Worm (Caenorhabditis elegans): Measurements from ENCODE around the gene F42C5.6.

The F42C5.6 gene

DNA sequence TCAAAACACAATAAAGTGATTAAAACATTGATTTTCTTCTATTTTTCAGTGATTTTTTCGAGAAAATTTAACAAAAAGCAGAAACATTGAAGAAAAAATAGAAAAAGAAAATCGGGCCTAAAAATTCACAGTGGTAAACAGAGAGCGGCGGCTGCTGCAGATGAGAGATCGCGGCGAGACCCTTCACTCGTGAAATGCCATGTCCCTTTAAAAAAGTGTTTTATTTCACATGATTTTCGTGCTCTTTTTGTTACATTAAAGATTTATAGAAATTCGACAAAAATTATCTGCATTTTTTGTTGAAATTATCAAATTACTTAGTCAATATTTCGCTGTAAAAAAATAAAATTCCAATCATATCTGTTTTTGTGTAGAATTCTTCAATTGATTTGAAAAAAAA is 5.1 kb upstream of the F42C5.6 start:
- TF ChIP-seq ztf-26 (tag; optimal IDR thresholded peaks at IDR 0.05) (peak; percentile 40), F22D6.2 (tag; optimal IDR thresholded peaks at IDR 0.05) (no peak), nhr-90 (tag; optimal IDR thresholded peaks at IDR 0.05) (no peak), snpc-1.1 (tag; optimal IDR thresholded peaks at IDR 0.05; ENCODE audit: insufficient read depth) (peak; percentile 52), ztf-25 (GFP tag; IDR thresholded peaks at IDR 0.05) (no peak), madf-3 (GFP tag; IDR thresholded peaks at IDR 0.05) (no peak), dpff-1 (tag; optimal IDR thresholded peaks at IDR 0.05) (no peak), egl-18 (GFP tag; IDR thresholded peaks at IDR 0.05) (no peak), F10E7.11 (tag; optimal IDR thresholded peaks at IDR 0.05) (no peak), T07F8.4 (tag; optimal IDR thresholded peaks at IDR 0.05) (no peak), bed-2 (GFP tag; IDR thresholded peaks at IDR 0.05) (no peak), cebp-2 (GFP tag; IDR thresholded peaks at IDR 0.05) (no peak), aptf-2 (GFP tag; conservative IDR thresholded peaks at IDR 0.05) (no peak), tbp1 (GFP tag; optimal IDR thresholded peaks at IDR 0.05) (peak; percentile 49), B0035.1 (tag; optimal IDR thresholded peaks at IDR 0.05) (no peak), madf-10 (tag; optimal IDR thresholded peaks at IDR 0.05) (peak; percentile 8), fkh-3 (tag; optimal IDR thresholded peaks at IDR 0.05) (no peak), tbx-9 (tag; optimal IDR thresholded peaks at IDR 0.05; ENCODE audit: borderline replicate concordance) (no peak), mxl-1 (tag; optimal IDR thresholded peaks at IDR 0.05) (no peak), akir-1 (GFP tag; optimal IDR thresholded peaks at IDR 0.05) (no peak), D2030.7 (GFP tag; IDR thresholded peaks at IDR 0.05) (no peak), nhr-27 (tag; optimal IDR thresholded peaks at IDR 0.05) (no peak), B0261.1 (tag; optimal IDR thresholded peaks at IDR 0.05) (no peak), mcd-1 (GFP tag; IDR thresholded peaks at IDR 0.05) (peak; percentile 42; the same call in 1 of the 2 replicates), unc-62 (GFP tag; optimal IDR thresholded peaks at IDR 0.05) (no peak), ama-1 (optimal IDR thresholded peaks at IDR 0.05) (no peak), ama-1 (GFP tag; optimal IDR thresholded peaks at IDR 0.05) (no peak), B0019.2 (GFP tag; conservative IDR thresholded peaks at IDR 0.05) (no peak), attf-6 (GFP tag; IDR thresholded peaks at IDR 0.05) (no peak), F57C9.4 (tag; optimal IDR thresholded peaks at IDR 0.05) (no peak), B0336.3 (GFP tag; IDR thresholded peaks at IDR 0.05) (no peak), F39B2.1 (GFP tag; IDR thresholded peaks at IDR 0.05) (no peak), lin-26 (GFP tag; IDR thresholded peaks at IDR 0.05) (no peak), dox-1 (GFP tag; IDR thresholded peaks at IDR 0.05) (no peak), dpl-1 (GFP tag; optimal IDR thresholded peaks at IDR 0.05) (no peak), snpc-1.3 (tag; optimal IDR thresholded peaks at IDR 0.05; ENCODE audit: insufficient read depth) (peak; percentile 70), lir-1 (GFP tag; conservative IDR thresholded peaks at IDR 0.05) (no peak), cebp-1 (GFP tag; IDR thresholded peaks at IDR 0.05) (no peak), cebp-1 (tag; optimal IDR thresholded peaks at IDR 0.05) (peak; percentile 52), F57A8.1 (GFP tag; optimal IDR thresholded peaks at IDR 0.05) (no peak), Y95B8A.8 (GFP tag; IDR thresholded peaks at IDR 0.05) (no peak), rec-8 (tag; optimal IDR thresholded peaks at IDR 0.05) (no peak), bed-1 (GFP tag; IDR thresholded peaks at IDR 0.05) (no peak), ceh-100 (GFP tag; IDR thresholded peaks at IDR 0.05) (no peak), aptf-3 (GFP tag; IDR thresholded peaks at IDR 0.05) (no peak), F33H1.4 (GFP tag; IDR thresholded peaks at IDR 0.05) (peak; percentile 89), rpc-1 (optimal IDR thresholded peaks at IDR 0.05) (no peak), rpc-1 (tag; optimal IDR thresholded peaks at IDR 0.05) (no peak), ceh-79 (tag; optimal IDR thresholded peaks at IDR 0.05) (no peak), athp-1 (tag; optimal IDR thresholded peaks at IDR 0.05) (no peak), Y79H2A.3 (GFP tag; conservative IDR thresholded peaks at IDR 0.05) (no peak)
